Fruit fly (Drosophila melanogaster): ENCODE results near the gene CG33923.

Gene CG33923

dm6 chr2L:1341995-1342394, at the start of gene CG33923:
Gene CG33923 (minus strand): TSS chr2L:1342095.
- no peak for TF ChIP-seq pan (optimal IDR thresholded peaks at IDR 0.05)
- no peak for TF ChIP-seq psq (GFP tag; optimal IDR thresholded peaks at IDR 0.05)
- no peak for TF ChIP-seq Jra (GFP tag; optimal IDR thresholded peaks at IDR 0.05)
- TF ChIP-seq h (GFP tag; optimal IDR thresholded peaks at IDR 0.05) = no peak
- no peak for TF ChIP-seq OdsH (GFP tag; optimal IDR thresholded peaks at IDR 0.05)
- TF ChIP-seq Hr78 (GFP tag; optimal IDR thresholded peaks at IDR 0.05) = no peak
- no peak for TF ChIP-seq sv (GFP tag; optimal IDR thresholded peaks at IDR 0.05)
- TF ChIP-seq HLH106 (tag; optimal IDR thresholded peaks at IDR 0.05) = no peak
- TF ChIP-seq Sp1 (GFP tag; optimal IDR thresholded peaks at IDR 0.05) = no peak
- no peak for TF ChIP-seq fru (GFP tag; optimal IDR thresholded peaks at IDR 0.05)
- no peak for TF ChIP-seq sage (GFP tag; optimal IDR thresholded peaks at IDR 0.05)
- no peak for TF ChIP-seq dsf (GFP tag; optimal IDR thresholded peaks at IDR 0.05; ENCODE audit: borderline replicate concordance)

DNA sequence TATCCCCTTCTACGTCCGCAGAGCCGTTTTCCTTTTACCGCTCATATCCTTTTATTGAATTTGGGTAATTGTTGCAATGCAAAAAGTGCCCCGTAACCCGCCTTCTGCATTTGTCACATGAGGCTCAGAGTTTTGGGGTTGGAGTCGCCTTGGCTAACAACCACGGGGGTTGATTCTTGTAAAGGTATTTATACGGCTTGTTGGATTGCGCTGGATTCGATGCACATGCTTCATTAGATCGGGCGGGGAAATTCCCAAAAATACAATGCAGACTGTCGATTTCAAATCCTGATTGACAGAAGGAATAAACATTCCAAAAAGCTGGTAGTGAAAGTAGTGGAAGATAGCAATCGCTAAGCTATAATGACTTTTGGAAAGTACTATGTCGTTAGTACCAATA, 48.4 kb upstream of the CG33923 start:
- TF ChIP-seq dl (GFP tag; optimal IDR thresholded peaks at IDR 0.05; ENCODE audit: insufficient read depth in 1 of 2, partially characterized antibody in 2 of 2) = no peak
- TF ChIP-seq CrebA (GFP tag; optimal IDR thresholded peaks at IDR 0.05; ENCODE audit: borderline replicate concordance) = no peak

DNA sequence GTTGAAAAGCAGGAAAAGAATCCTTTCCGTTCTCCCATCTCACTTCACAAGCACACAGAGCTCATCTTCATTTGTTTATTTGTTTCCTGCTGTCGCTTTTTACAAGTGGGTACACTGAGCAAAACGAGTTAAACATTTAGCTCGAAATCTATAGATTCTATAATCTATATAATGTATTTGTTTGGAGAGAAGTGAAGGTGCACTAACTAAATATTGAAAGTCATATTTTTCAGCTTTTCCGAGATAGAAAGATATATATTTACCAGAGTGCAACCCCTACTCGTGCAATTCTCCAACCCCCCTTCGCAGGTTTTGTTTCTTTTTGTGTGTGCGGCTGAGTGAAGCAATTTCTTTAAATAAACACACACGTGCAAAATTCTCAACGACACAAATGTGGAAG, 45.9 kb upstream of the CG33923 start:
- TF ChIP-seq Abd-B (GFP tag; optimal IDR thresholded peaks at IDR 0.05) (no peak), h (GFP tag; optimal IDR thresholded peaks at IDR 0.05) (peak; percentile 14), foxo (GFP tag; optimal IDR thresholded peaks at IDR 0.05) (peak in 1 of 2 experiments; percentile 12), Dfd (GFP tag; optimal IDR thresholded peaks at IDR 0.05) (no peak), ey (GFP tag; optimal IDR thresholded peaks at IDR 0.05) (peak; percentile 1), Hnf4 (GFP tag; optimal IDR thresholded peaks at IDR 0.05) (no peak), rgr (GFP tag; optimal IDR thresholded peaks at IDR 0.05) (no peak), HLH106 (tag; optimal IDR thresholded peaks at IDR 0.05) (no peak), tai (GFP tag; optimal IDR thresholded peaks at IDR 0.05) (no peak), woc (GFP tag; optimal IDR thresholded peaks at IDR 0.05) (no peak), Sp1 (GFP tag; optimal IDR thresholded peaks at IDR 0.05) (no peak), CG32264 (GFP tag; optimal IDR thresholded peaks at IDR 0.05) (no peak)

DNA sequence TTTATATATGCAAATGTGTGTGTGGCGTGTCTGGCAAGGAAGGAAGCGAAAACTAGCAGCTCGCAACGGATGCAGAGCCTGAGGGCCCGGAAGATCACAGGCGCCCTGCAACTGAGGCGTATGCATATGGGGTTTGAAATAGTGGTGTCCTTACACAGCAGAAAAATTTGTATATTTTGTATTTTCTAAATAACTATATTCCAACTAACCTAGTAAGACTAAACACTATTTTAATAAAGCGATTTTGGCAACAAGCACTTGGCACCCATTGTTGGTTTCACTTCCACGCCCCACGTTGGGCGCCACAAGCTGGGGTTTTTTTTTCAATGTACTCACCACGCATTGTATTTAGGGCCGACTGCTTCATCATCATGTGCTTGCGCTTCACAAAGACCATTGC, 44.6 kb upstream of the CG33923 start:
- TF ChIP-seq br (GFP tag; optimal IDR thresholded peaks at IDR 0.05) (no peak), Dfd (GFP tag; optimal IDR thresholded peaks at IDR 0.05) (no peak), CrebA (GFP tag; optimal IDR thresholded peaks at IDR 0.05; ENCODE audit: borderline replicate concordance) (no peak)

dm6 chr2L:1377635-1378034, 35.7 kb upstream of the CG33923 start:
- TF ChIP-seq foxo (GFP tag; optimal IDR thresholded peaks at IDR 0.05) (peak in 1 of 2 experiments; percentile 4), ey (GFP tag; optimal IDR thresholded peaks at IDR 0.05) (no peak)

DNA sequence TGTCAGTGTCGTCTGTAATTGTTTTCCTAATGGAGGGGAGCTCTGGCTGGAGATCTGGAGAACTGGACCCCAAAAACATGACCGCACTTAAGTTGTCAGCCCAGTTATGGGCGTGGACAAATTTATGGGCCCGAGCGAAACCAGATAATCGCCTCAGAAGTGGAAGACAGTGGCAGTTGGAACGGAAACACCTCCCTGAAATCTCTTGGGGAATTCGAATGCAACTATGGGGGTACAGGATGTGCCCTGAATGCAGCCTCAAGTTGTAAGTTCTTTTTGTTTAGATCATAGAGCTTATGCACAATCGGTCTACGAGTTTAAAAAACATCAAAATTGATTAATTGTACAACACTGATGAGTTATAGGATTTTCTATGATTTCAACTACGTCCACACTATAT, 25.8 kb upstream of the CG33923 start, which contains the start of gene CG14346:
CG14346 (plus strand) TSS at position 301 of the 400 bp plus-strand sequence.
- no peak for TF ChIP-seq dmrt93B (GFP tag; optimal IDR thresholded peaks at IDR 0.05)
- no peak for TF ChIP-seq dsf (GFP tag; optimal IDR thresholded peaks at IDR 0.05; ENCODE audit: borderline replicate concordance)
- TF ChIP-seq CrebA (GFP tag; optimal IDR thresholded peaks at IDR 0.05; ENCODE audit: borderline replicate concordance) = no peak

- peak; percentile 88 for TF ChIP-seq Dfd (GFP tag; optimal IDR thresholded peaks at IDR 0.05)
- TF ChIP-seq Myc (optimal IDR thresholded peaks at IDR 0.05) = no peak
- TF ChIP-seq Mio (GFP tag; optimal IDR thresholded peaks at IDR 0.05) = no peak
- no peak for TF ChIP-seq lola (GFP tag; optimal IDR thresholded peaks at IDR 0.05)
- TF ChIP-seq CG32264 (GFP tag; optimal IDR thresholded peaks at IDR 0.05) = no peak
- TF ChIP-seq CrebA (GFP tag; optimal IDR thresholded peaks at IDR 0.05; ENCODE audit: borderline replicate concordance) = no peak
- TF ChIP-seq rgr (GFP tag; optimal IDR thresholded peaks at IDR 0.05) = no peak
- TF ChIP-seq woc (GFP tag; optimal IDR thresholded peaks at IDR 0.05) = no peak
Measured at dm6 chr2L:1365037-1365436, 23.1 kb upstream of the CG33923 start.

All from whole organism, wandering third instar larva.